Fruit fly (Drosophila melanogaster) whole organism, embryonic: ENCODE measurements around the gene CG7766.

ENCODE experiments used
- Bgb ChIP-seq: fragments of 200-800 bp; sonication (Bioruptor generic); IDR thresholded peaks from 2 replicates; pipeline ENCODE4 v1.3.6; 2022; ENCODE audit warnings: missing biosample characterization, missing genetic modification characterization; ENCODE audit not compliant: partially characterized antibody
- CG10209 ChIP-seq: fragments of 200-800 bp; sonication (Bioruptor generic); optimal IDR thresholded peaks from 3 replicates; lab custom pipeline; 2017; ENCODE audit warnings: missing biosample characterization, mild to moderate bottlenecking, missing genetic modification characterization, missing genetic modification reagents
- CG10431 ChIP-seq: fragments of 200-800 bp; sonication (Bioruptor generic); optimal IDR thresholded peaks from 3 replicates; lab custom pipeline; 2018; ENCODE audit warnings: missing biosample characterization, mild to moderate bottlenecking, missing genetic modification characterization
- CG10979 ChIP-seq: fragments of 200-800 bp; sonication (Bioruptor generic); optimal IDR thresholded peaks from 2 replicates; lab custom pipeline; 2018; ENCODE audit warnings: missing biosample characterization, mild to moderate bottlenecking, missing genetic modification characterization, moderate library complexity
- CG12299 ChIP-seq: fragments of 200-800 bp; sonication (Bioruptor generic); optimal IDR thresholded peaks from 2 replicates; lab custom pipeline; 2018; ENCODE audit warnings: missing biosample characterization, mild to moderate bottlenecking, missing genetic modification characterization
- CG12391 ChIP-seq: fragments of 200-800 bp; sonication (Bioruptor generic); optimal IDR thresholded peaks from 3 replicates; lab custom pipeline; 2018; ENCODE audit warnings: missing biosample characterization, mild to moderate bottlenecking, missing genetic modification characterization, moderate library complexity
- CG14050 ChIP-seq: fragments of 200-800 bp; sonication (Bioruptor generic); IDR thresholded peaks from 3 replicates; pipeline ENCODE4 v1.3.6; 2022; ENCODE audit warnings: missing biosample characterization, missing genetic modification characterization
- CG30431 ChIP-seq: fragments of 200-800 bp; sonication (Bioruptor generic); optimal IDR thresholded peaks from 2 replicates; lab custom pipeline; 2017; ENCODE audit warnings: missing biosample characterization, missing genetic modification characterization
- CG3163 ChIP-seq: fragments of 200-800 bp; sonication (Bioruptor generic); optimal IDR thresholded peaks from 3 replicates; lab custom pipeline; 2016; ENCODE audit warnings: missing biosample characterization, missing genetic modification characterization
- CG32532 ChIP-seq: fragments of 200-800 bp; sonication (Bioruptor generic); IDR thresholded peaks from 2 replicates; pipeline ENCODE4 v1.3.6; 2022; ENCODE audit warnings: missing biosample characterization, missing genetic modification characterization
- CG3281 ChIP-seq: fragments of 200-800 bp; sonication (Bioruptor generic); optimal IDR thresholded peaks from 3 replicates; lab custom pipeline; 2017; ENCODE audit warnings: missing biosample characterization, mild to moderate bottlenecking, missing genetic modification characterization
- CG3726 ChIP-seq: fragments of 200-800 bp; sonication (Bioruptor generic); IDR thresholded peaks from 3 replicates; pipeline ENCODE4, ENCODE4 v1.3.6; 2022; ENCODE audit warnings: missing biosample characterization, missing genetic modification characterization
- CG4360 ChIP-seq: fragments of 200-800 bp; sonication (Bioruptor generic); IDR thresholded peaks from 2 replicates; pipeline ENCODE4 v1.3.6; 2022; ENCODE audit warnings: missing biosample characterization, missing genetic modification characterization
- CG4404 ChIP-seq: fragments of 200-800 bp; sonication (Bioruptor generic); IDR thresholded peaks from 2 replicates; pipeline ENCODE4 v1.3.6; 2022; ENCODE audit warnings: missing biosample characterization, missing genetic modification characterization
- CG5953 ChIP-seq: fragments of 200-800 bp; sonication (Bioruptor generic); IDR thresholded peaks from 2 replicates; pipeline ENCODE4 v1.3.6; 2022; ENCODE audit warnings: missing biosample characterization, missing genetic modification characterization
- CG6175 ChIP-seq: fragments of 200-800 bp; sonication (Bioruptor generic); IDR thresholded peaks from 3 replicates; pipeline ENCODE4 v1.3.6; 2022; ENCODE audit warnings: missing biosample characterization, missing genetic modification characterization
- CG6272 ChIP-seq: fragments of 200-800 bp; sonication (Bioruptor generic); IDR thresholded peaks from 2 replicates; pipeline ENCODE4 v1.3.6; 2022; ENCODE audit warnings: missing biosample characterization, missing genetic modification characterization
- CG6689 ChIP-seq: fragments of 200-800 bp; sonication (Bioruptor generic); IDR thresholded peaks from 2 replicates; pipeline ENCODE4 v1.3.6; 2022; ENCODE audit warnings: missing biosample characterization, missing genetic modification characterization
- CG6854 ChIP-seq: fragments of 200-800 bp; sonication (Bioruptor generic); optimal IDR thresholded peaks from 3 replicates; lab custom pipeline; 2017; ENCODE audit warnings: missing biosample characterization, mild to moderate bottlenecking, missing genetic modification characterization
- CG7928 ChIP-seq: fragments of 200-800 bp; sonication (Bioruptor generic); optimal IDR thresholded peaks from 2 replicates; lab custom pipeline; 2017; ENCODE audit warnings: missing biosample characterization, mild to moderate bottlenecking, missing genetic modification characterization
- CG9797 ChIP-seq: fragments of 200-800 bp; sonication (Bioruptor generic); optimal IDR thresholded peaks from 3 replicates; lab custom pipeline; 2018; ENCODE audit warnings: missing biosample characterization, mild to moderate bottlenecking, missing genetic modification characterization
- CoRest ChIP-seq: fragments of 200-800 bp; sonication (Bioruptor generic); optimal IDR thresholded peaks from 3 replicates; lab custom pipeline; 2018; ENCODE audit warnings: missing biosample characterization, mild to moderate bottlenecking, missing genetic modification characterization, moderate library complexity
- D19B ChIP-seq: fragments of 200-800 bp; sonication (Bioruptor generic); optimal IDR thresholded peaks from 2 replicates; lab custom pipeline; 2017; ENCODE audit warnings: missing biosample characterization, mild to moderate bottlenecking, missing genetic modification characterization
- Dfd ChIP-seq, 2 experiments: fragments of >200 bp; optimal IDR thresholded peaks; 2 replicates each; lab custom pipeline; 2017; ENCODE audit warnings: missing biosample characterization in 2 of 2, missing genetic modification characterization in 2 of 2
- HHEX ChIP-seq: fragments of 200-800 bp; sonication (Bioruptor generic); optimal IDR thresholded peaks from 3 replicates; lab custom pipeline; 2017; ENCODE audit warnings: missing biosample characterization, mild to moderate bottlenecking, missing genetic modification characterization, missing genetic modification reagents
- Hey ChIP-seq: fragments of 200-800 bp; sonication (Bioruptor generic); optimal IDR thresholded peaks from 3 replicates; lab custom pipeline; 2018; ENCODE audit warnings: missing biosample characterization, mild to moderate bottlenecking, missing genetic modification characterization
- HmgZ ChIP-seq: fragments of 200-800 bp; sonication (Bioruptor generic); optimal IDR thresholded peaks from 2 replicates; lab custom pipeline; 2018; ENCODE audit warnings: missing biosample characterization, mild to moderate bottlenecking, missing genetic modification characterization
- Meics ChIP-seq: fragments of 200-800 bp; sonication (Bioruptor generic); optimal IDR thresholded peaks from 2 replicates; lab custom pipeline; 2017; ENCODE audit warnings: missing biosample characterization, mild to moderate bottlenecking, missing genetic modification characterization
- NFAT ChIP-seq: fragments of 200-800 bp; sonication (Bioruptor generic); IDR thresholded peaks from 2 replicates; pipeline ENCODE4 v1.3.6; 2022; ENCODE audit warnings: missing biosample characterization, missing genetic modification characterization
- Nf-YA ChIP-seq: fragments of 200-800 bp; sonication (Bioruptor generic); IDR thresholded peaks from 2 replicates; pipeline ENCODE4 v1.3.6; 2022; ENCODE audit warnings: missing biosample characterization, missing genetic modification characterization
- PHDP ChIP-seq: fragments of 200-800 bp; sonication (Bioruptor generic); optimal IDR thresholded peaks from 3 replicates; lab custom pipeline; 2018; ENCODE audit warnings: missing biosample characterization, mild to moderate bottlenecking, missing genetic modification characterization, moderate library complexity
- ab ChIP-seq: fragments of 200-800 bp; sonication (Bioruptor generic); optimal IDR thresholded peaks from 2 replicates; lab custom pipeline; 2016; ENCODE audit warnings: missing biosample characterization, missing genetic modification characterization
- ato ChIP-seq: fragments of 200-800 bp; sonication (Bioruptor generic); IDR thresholded peaks from 2 replicates; pipeline ENCODE4 v1.3.6; 2022; ENCODE audit warnings: missing biosample characterization, missing genetic modification characterization; ENCODE audit not compliant: partially characterized antibody
- bcd ChIP-seq: fragments of 200-800 bp; sonication (Bioruptor generic); optimal IDR thresholded peaks from 2 replicates; lab custom pipeline; 2017; ENCODE audit warnings: missing biosample characterization, mild to moderate bottlenecking, missing genetic modification characterization
- cg ChIP-seq: fragments of 200-800 bp; sonication (Bioruptor generic); optimal IDR thresholded peaks from 3 replicates; lab custom pipeline; 2019; ENCODE audit warnings: missing biosample characterization, mild to moderate bottlenecking, missing genetic modification characterization, moderate library complexity
- cwo ChIP-seq: fragments of 200-800 bp; sonication (Bioruptor generic); optimal IDR thresholded peaks from 3 replicates; lab custom pipeline; 2017; ENCODE audit warnings: missing biosample characterization, missing genetic modification characterization, mild to moderate bottlenecking, moderate library complexity, missing genetic modification reagents
- ewg ChIP-seq: fragments of 200-800 bp; sonication (Bioruptor generic); optimal IDR thresholded peaks from 3 replicates; lab custom pipeline; 2017; ENCODE audit warnings: mild to moderate bottlenecking, missing biosample characterization, missing genetic modification reagents, missing genetic modification characterization
- ftz-f1 ChIP-seq: fragments of 200-800 bp; sonication (Bioruptor generic); optimal IDR thresholded peaks from 2 replicates; lab custom pipeline; 2016; ENCODE audit warnings: missing biosample characterization, missing genetic modification characterization
- fu2 ChIP-seq: fragments of 200-800 bp; sonication (Bioruptor generic); optimal IDR thresholded peaks from 2 replicates; lab custom pipeline; 2016; ENCODE audit warnings: missing biosample characterization, missing genetic modification characterization
- grau ChIP-seq: fragments of 200-800 bp; optimal IDR thresholded peaks from 3 replicates; lab custom pipeline; 2019; ENCODE audit warnings: missing biosample characterization, mild to moderate bottlenecking, missing genetic modification characterization, moderate library complexity
- odd ChIP-seq: fragments of 200-800 bp; sonication (Bioruptor generic); optimal IDR thresholded peaks from 2 replicates; lab custom pipeline; 2017; ENCODE audit warnings: missing biosample characterization, mild to moderate bottlenecking, missing genetic modification characterization
- onecut ChIP-seq: fragments of 200-800 bp; sonication (Bioruptor generic); IDR thresholded peaks from 2 replicates; pipeline ENCODE4 v1.3.6; 2022; ENCODE audit warnings: missing biosample characterization, missing genetic modification characterization
- phol ChIP-seq: fragments of 200-800 bp; sonication (Bioruptor generic); optimal IDR thresholded peaks from 3 replicates; lab custom pipeline; 2018; ENCODE audit warnings: missing biosample characterization, mild to moderate bottlenecking, missing genetic modification characterization, moderate library complexity
- psq ChIP-seq: fragments of 200-800 bp; sonication (Bioruptor generic); optimal IDR thresholded peaks from 2 replicates; lab custom pipeline; 2017; ENCODE audit warnings: missing biosample characterization, missing genetic modification characterization
- pum ChIP-seq: fragments of 200-800 bp; sonication (Bioruptor generic); optimal IDR thresholded peaks from 2 replicates; lab custom pipeline; 2016; ENCODE audit warnings: missing biosample characterization, missing genetic modification characterization
- run ChIP-seq: fragments of 200-800 bp; sonication (Bioruptor generic); optimal IDR thresholded peaks from 3 replicates; lab custom pipeline; 2018; ENCODE audit warnings: missing biosample characterization, mild to moderate bottlenecking, missing genetic modification characterization
- sisA ChIP-seq: fragments of 200-800 bp; sonication (Bioruptor generic); IDR thresholded peaks from 2 replicates; pipeline ENCODE4 v1.3.6; 2022; ENCODE audit warnings: missing biosample characterization, missing genetic modification characterization
- so ChIP-seq: fragments of 200-800 bp; sonication (Bioruptor generic); IDR thresholded peaks from 3 replicates; pipeline ENCODE4 v1.3.6; 2022; ENCODE audit warnings: missing biosample characterization, missing genetic modification characterization
- tll ChIP-seq, 2 experiments: fragments of 200-800 bp in 1 of 2; fragments of >200 bp in 1 of 2; sonication (Bioruptor generic) in 1 of 2; optimal IDR thresholded peaks; 2 replicates each; lab custom pipeline; 2017 to 2019; ENCODE audit warnings: missing biosample characterization in 2 of 2, missing genetic modification characterization in 2 of 2, mild to moderate bottlenecking in 1 of 2, moderate library complexity in 1 of 2
- zen ChIP-seq: fragments of 200-800 bp; sonication (Bioruptor generic); optimal IDR thresholded peaks from 3 replicates; lab custom pipeline; 2018; ENCODE audit warnings: missing biosample characterization, mild to moderate bottlenecking, missing genetic modification characterization, moderate library complexity

The CG7766 gene

dm6 chrX:9060078-9060477, 43.5 kb downstream of the CG7766 start (continued):
- TF ChIP-seq fu2 (GFP tag; lab: Kevin White, UChicago) (no peak), Meics (GFP tag; lab: Kevin White, UChicago) (peak; percentile 78), psq (GFP tag; lab: Kevin White, UChicago) (no peak), so (GFP tag; lab: Robert Waterston, UW) (peak; percentile 71; the same call in 2 of the 3 replicates), CG6689 (GFP tag; lab: Robert Waterston, UW) (peak; percentile 83), grau (tag; lab: Kevin White, UChicago) (peak; percentile 82), CG10431 (GFP tag; lab: Kevin White, UChicago) (no peak), NFAT (GFP tag; lab: Robert Waterston, UW) (0 out of 2 replicates have a peak, but pooled peaks have one; percentile 49), CG9797 (no peak), HmgZ (peak; percentile 59), CG14050 (GFP tag; lab: Robert Waterston, UW) (peak; percentile 66), PHDP (tag; lab: Kevin White, UChicago) (peak; percentile 86), Bgb (GFP tag; lab: Robert Waterston, UW) (no peak), HHEX (GFP tag; lab: Kevin White, UChicago) (peak; percentile 63), CG3281 (GFP tag; lab: Kevin White, UChicago) (no peak), onecut (GFP tag; lab: Robert Waterston, UW) (peak; percentile 51), phol (tag; lab: Kevin White, UChicago) (peak; percentile 78), ab (GFP tag; lab: Kevin White, UChicago) (peak; percentile 12), bcd (GFP tag; lab: Kevin White, UChicago) (peak; percentile 67), tll (GFP tag; optimal IDR thresholded peaks at IDR 0.05; lab: Kevin White, UChicago) (no peak), D19B (GFP tag; lab: Kevin White, UChicago) (no peak), CG6272 (GFP tag; lab: Robert Waterston, UW) (no peak; the same call in 1 of the 2 replicates), CG32532 (peak; percentile 49; the same call in 1 of the 2 replicates), CG7928 (GFP tag; lab: Kevin White, UChicago) (no peak), run (tag; lab: Kevin White, UChicago) (peak; percentile 57), sisA (GFP tag; lab: Robert Waterston, UW) (peak; percentile 66), zen (tag; lab: Kevin White, UChicago) (peak; percentile 24), CG3163 (GFP tag; lab: Kevin White, UChicago) (no peak), odd (GFP tag; lab: Kevin White, UChicago) (peak; percentile 69), CG12299 (tag; lab: Kevin White, UChicago) (peak; percentile 73), CG10209 (peak; percentile 68), CG5953 (GFP tag; lab: Robert Waterston, UW) (no peak), CoRest (tag; lab: Kevin White, UChicago) (peak; percentile 82), CG6175 (no peak), CG30431 (GFP tag; lab: Kevin White, UChicago) (peak; percentile 25), CG4404 (GFP tag; lab: Robert Waterston, UW) (no peak), CG6854 (GFP tag; lab: Kevin White, UChicago) (peak; percentile 64), ftz-f1 (GFP tag; lab: Kevin White, UChicago) (no peak), Dfd (GFP tag; optimal IDR thresholded peaks at IDR 0.05; lab: Kevin White, UChicago) (no peak), cwo (GFP tag; lab: Kevin White, UChicago) (peak; percentile 55), CG12391 (tag; lab: Kevin White, UChicago) (peak; percentile 84), ewg (GFP tag; lab: Kevin White, UChicago) (peak; percentile 65), cg (GFP tag; lab: Kevin White, UChicago) (peak; percentile 31), Hey (tag; lab: Kevin White, UChicago) (no peak), CG10979 (peak; percentile 76), Nf-YA (GFP tag; lab: Robert Waterston, UW) (peak; percentile 46; the same call in 1 of the 2 replicates), ato (GFP tag; lab: Robert Waterston, UW) (no peak), CG4360 (no peak), CG3726 (GFP tag; lab: Robert Waterston, UW) (peak; percentile 59; the same call in 1 of the 3 replicates), pum (GFP tag; lab: Kevin White, UChicago) (peak; percentile 21)
